Worm (Caenorhabditis elegans): ENCODE results near the gene str-205.

Gene str-205

DNA sequence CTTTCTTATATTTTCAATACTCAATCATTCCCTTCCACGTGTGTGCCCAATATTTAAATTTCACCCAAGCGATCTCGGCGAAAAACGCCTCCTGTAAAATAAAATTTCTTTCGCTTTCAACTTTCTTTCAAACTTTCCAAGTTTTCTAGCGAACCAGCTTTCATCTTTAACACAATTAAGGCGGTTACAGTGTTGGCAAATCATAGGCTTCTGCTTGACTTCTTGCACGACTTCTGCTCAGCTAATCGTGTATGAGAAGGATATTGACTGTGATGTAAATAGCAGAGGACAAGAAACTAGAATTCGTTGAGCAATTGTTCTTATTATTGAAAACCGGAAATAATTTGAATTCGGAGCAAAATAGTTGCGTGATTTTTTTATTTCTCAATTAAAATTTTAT is 38.4 kb downstream of the str-205 start:
- TF ChIP-seq him-1 (tag; optimal IDR thresholded peaks at IDR 0.05) = peak; percentile 9
- peak; percentile 73 for TF ChIP-seq ekl-4 (GFP tag; IDR thresholded peaks at IDR 0.05)
- TF ChIP-seq ama-1 (optimal IDR thresholded peaks at IDR 0.05) = no peak
- TF ChIP-seq ama-1 (GFP tag; optimal IDR thresholded peaks at IDR 0.05) = no peak
- no peak for TF ChIP-seq lir-1 (GFP tag; conservative IDR thresholded peaks at IDR 0.05)
- peak; percentile 53 for TF ChIP-seq madf-8 (GFP tag; conservative IDR thresholded peaks at IDR 0.05)
- TF ChIP-seq let-526 (GFP tag; IDR thresholded peaks at IDR 0.05) = no peak
- TF ChIP-seq let-607 (tag; optimal IDR thresholded peaks at IDR 0.05) = no peak
- peak; percentile 83 for TF ChIP-seq Y53G8AR.9 (GFP tag; conservative IDR thresholded peaks at IDR 0.05)
- peak; percentile 70; the same call in 1 of the 2 replicates for TF ChIP-seq attf-6 (GFP tag; IDR thresholded peaks at IDR 0.05)
- TF ChIP-seq snpc-3.4 (tag; optimal IDR thresholded peaks at IDR 0.05) = peak; percentile 51
- TF ChIP-seq K11D2.4 (GFP tag; IDR thresholded peaks at IDR 0.05) = no peak
- peak; percentile 25 for TF ChIP-seq lin-54 (GFP tag; optimal IDR thresholded peaks at IDR 0.05)
- no peak for TF ChIP-seq F52B5.7 (tag; optimal IDR thresholded peaks at IDR 0.05)
- TF ChIP-seq xnd-1 (tag; optimal IDR thresholded peaks at IDR 0.05) = peak; percentile 74
- no peak for TF ChIP-seq tbx-9 (tag; optimal IDR thresholded peaks at IDR 0.05; ENCODE audit: borderline replicate concordance)
- TF ChIP-seq hrde-1 (tag; optimal IDR thresholded peaks at IDR 0.05; ENCODE audit: borderline replicate concordance) = peak; percentile 70
- TF ChIP-seq lin-35 (GFP tag; optimal IDR thresholded peaks at IDR 0.05) = peak in 1 of 3 experiments; percentile 7
- peak; percentile 53 for TF ChIP-seq tlf-1 (GFP tag; optimal IDR thresholded peaks at IDR 0.05)
- TF ChIP-seq rec-8 (tag; optimal IDR thresholded peaks at IDR 0.05) = no peak
- TF ChIP-seq ZK185.1 (tag; optimal IDR thresholded peaks at IDR 0.05; ENCODE audit: poor library complexity, severe bottlenecking) = no peak
- no peak for TF ChIP-seq C06A6.2 (GFP tag; conservative IDR thresholded peaks at IDR 0.05)
- peak; percentile 38 for TF ChIP-seq efl-1 (GFP tag; optimal IDR thresholded peaks at IDR 0.05)
- no peak for TF ChIP-seq ceh-91 (GFP tag; IDR thresholded peaks at IDR 0.05)
- no peak for TF ChIP-seq F23B12.7 (tag; optimal IDR thresholded peaks at IDR 0.05; ENCODE audit: insufficient read depth)
- TF ChIP-seq madf-6 (GFP tag; IDR thresholded peaks at IDR 0.05) = peak; percentile 84
- peak; percentile 84 for TF ChIP-seq B0336.3 (GFP tag; IDR thresholded peaks at IDR 0.05)
- peak; percentile 77 for TF ChIP-seq hsf-1 (GFP tag; IDR thresholded peaks at IDR 0.05)
- TF ChIP-seq lin-40 (tag; optimal IDR thresholded peaks at IDR 0.05) = no peak
- peak; percentile 6; the same call in 1 of the 2 replicates for TF ChIP-seq aptf-3 (GFP tag; IDR thresholded peaks at IDR 0.05)
- TF ChIP-seq lsl-1 (GFP tag; optimal IDR thresholded peaks at IDR 0.05) = peak; percentile 57
- no peak for TF ChIP-seq attf-5 (GFP tag; optimal IDR thresholded peaks at IDR 0.05)
- TF ChIP-seq nhr-179 (tag; optimal IDR thresholded peaks at IDR 0.05) = no peak
- peak; percentile 62; the same call in 1 of the 2 replicates for TF ChIP-seq pbrm-1 (GFP tag; IDR thresholded peaks at IDR 0.05)
- TF ChIP-seq F55B11.4 (tag; optimal IDR thresholded peaks at IDR 0.05; ENCODE audit: borderline replicate concordance, insufficient read depth) = no peak
- TF ChIP-seq cebp-2 (GFP tag; IDR thresholded peaks at IDR 0.05) = 0 out of 2 replicates have a peak, but pooled peaks have one; percentile 74
- TF ChIP-seq Y79H2A.3 (GFP tag; conservative IDR thresholded peaks at IDR 0.05) = peak; percentile 85; the same call in 1 of the 2 replicates
- TF ChIP-seq lin-26 (GFP tag; IDR thresholded peaks at IDR 0.05) = peak; percentile 63; the same call in 1 of the 2 replicates
- no peak for TF ChIP-seq snpc-4 (GFP tag; optimal IDR thresholded peaks at IDR 0.05)
- TF ChIP-seq snpc-4 (tag; optimal IDR thresholded peaks at IDR 0.05) = peak in 2 of 4 experiments; percentile 6 to 31
- no peak for TF ChIP-seq hmg-1.2 (GFP tag; IDR thresholded peaks at IDR 0.05)
- TF ChIP-seq cebp-1 (GFP tag; IDR thresholded peaks at IDR 0.05) = no peak
- no peak for TF ChIP-seq cebp-1 (tag; optimal IDR thresholded peaks at IDR 0.05)
- TF ChIP-seq Y56A3A.18 (GFP tag; IDR thresholded peaks at IDR 0.05) = 0 out of 2 replicates have a peak, but pooled peaks have one; percentile 6
- peak; percentile 75; the same call in 1 of the 2 replicates for TF ChIP-seq F39B2.1 (GFP tag; IDR thresholded peaks at IDR 0.05)
- TF ChIP-seq D2030.7 (GFP tag; IDR thresholded peaks at IDR 0.05) = peak; percentile 53
- peak; percentile 1 for TF ChIP-seq tbp1 (GFP tag; optimal IDR thresholded peaks at IDR 0.05)
- TF ChIP-seq ceh-58 (GFP tag; IDR thresholded peaks at IDR 0.05) = 0 out of 2 replicates have a peak, but pooled peaks have one; percentile 15

Data from whole organism, young adult.